Fruit fly (Drosophila melanogaster) whole organism, wandering third instar larva: ENCODE data around the gene Ir75d.

Experiments used
- Hnf4 ChIP-seq: fragments of 200-800 bp; sonication (Bioruptor generic); optimal IDR thresholded peaks from 2 replicates; lab custom pipeline; 2016; ENCODE audit warnings: missing biosample characterization, mild to moderate bottlenecking, missing genetic modification characterization
- Mio ChIP-seq: sonication (Bioruptor generic); optimal IDR thresholded peaks from 2 replicates; lab custom pipeline; 2016; ENCODE audit warnings: missing biosample characterization, missing genetic modification characterization
- Myc ChIP-seq: fragments of >200 bp; optimal IDR thresholded peaks from 2 replicates; lab custom pipeline; 2017
- N ChIP-seq: fragments of >200 bp; optimal IDR thresholded peaks from 2 replicates; lab custom pipeline; 2018; ENCODE audit warnings: missing biosample characterization, missing external identifiers, missing genetic modification characterization
- OdsH ChIP-seq: fragments of 200-800 bp; sonication (Bioruptor generic); optimal IDR thresholded peaks from 2 replicates; lab custom pipeline; 2016; ENCODE audit warnings: missing biosample characterization, mild to moderate bottlenecking, missing genetic modification characterization
- Sp1 ChIP-seq: fragments of 200-800 bp; sonication (Bioruptor generic); optimal IDR thresholded peaks from 3 replicates; lab custom pipeline; 2019; ENCODE audit warnings: missing biosample characterization, mild to moderate bottlenecking, missing genetic modification characterization, moderate library complexity
- dmrt93B ChIP-seq: fragments of 200-800 bp; sonication (Bioruptor generic); optimal IDR thresholded peaks from 2 replicates; lab custom pipeline; 2018; ENCODE audit warnings: missing biosample characterization, mild to moderate bottlenecking, missing genetic modification characterization
- fru ChIP-seq: fragments of 200-800 bp; sonication (Bioruptor generic); optimal IDR thresholded peaks from 3 replicates; lab custom pipeline; 2016; ENCODE audit warnings: missing biosample characterization, mild to moderate bottlenecking, missing genetic modification characterization
- h ChIP-seq: fragments of 200-800 bp; sonication (Bioruptor generic); optimal IDR thresholded peaks from 3 replicates; lab custom pipeline; 2016; ENCODE audit warnings: missing biosample characterization, mild to moderate bottlenecking, missing genetic modification characterization
- pan ChIP-seq: fragments of >200 bp; optimal IDR thresholded peaks from 2 replicates; lab custom pipeline; 2017
- sage ChIP-seq: fragments of 200-800 bp; sonication (Bioruptor generic); optimal IDR thresholded peaks from 2 replicates; lab custom pipeline; 2016; ENCODE audit warnings: missing biosample characterization, mild to moderate bottlenecking, missing genetic modification characterization
- sv ChIP-seq: fragments of 200-800 bp; sonication (Bioruptor generic); optimal IDR thresholded peaks from 3 replicates; lab custom pipeline; 2016; ENCODE audit warnings: missing biosample characterization, missing genetic modification characterization

DNA sequence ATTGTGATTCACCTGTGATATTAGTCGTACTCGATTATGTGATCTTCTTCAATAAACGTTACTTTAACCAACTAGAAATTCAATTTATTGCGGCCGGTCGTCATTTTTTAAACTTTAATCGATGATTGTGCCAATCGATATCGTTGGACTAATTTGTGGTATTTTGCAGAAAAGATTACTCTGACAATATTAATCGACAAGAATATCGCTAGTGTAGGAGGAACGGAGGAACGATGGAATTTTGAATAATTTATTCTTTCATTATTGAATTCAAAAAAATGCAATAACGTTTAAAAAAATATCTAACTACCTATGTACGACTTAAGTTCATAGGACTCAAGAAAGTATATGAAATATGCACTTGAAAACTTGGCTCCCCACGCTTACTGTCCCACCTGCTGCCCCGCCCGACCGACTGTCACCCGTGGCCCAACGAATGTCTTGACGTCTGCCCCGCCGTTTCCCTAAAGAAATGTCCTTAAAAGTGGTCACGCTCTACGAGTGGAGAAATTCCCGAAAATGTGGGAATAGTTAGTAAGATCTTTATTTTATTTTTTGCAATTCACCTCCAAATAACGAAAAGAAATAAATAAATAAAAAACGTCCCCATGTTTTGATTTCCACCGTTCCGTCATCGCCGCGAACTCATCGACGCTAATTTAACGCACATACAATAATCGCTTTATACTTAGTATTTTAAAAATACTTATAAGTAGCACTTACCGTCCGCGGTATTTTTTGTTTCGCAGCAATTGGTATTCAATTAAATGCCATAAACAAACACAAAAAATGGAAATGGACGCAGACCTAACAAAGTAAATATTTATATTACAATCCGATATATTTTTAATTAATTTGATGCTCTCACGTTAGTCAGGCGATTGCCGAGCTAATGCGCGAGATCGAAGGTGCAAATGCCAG, 45.3 kb downstream of the Ir75d start, which contains the start of gene CG14074:
- TF ChIP-seq OdsH (GFP tag; lab: Kevin White, UChicago) (no peak), h (GFP tag; lab: Kevin White, UChicago) (no peak), Hnf4 (no peak), fru (GFP tag; lab: Kevin White, UChicago) (no peak), dmrt93B (GFP tag; lab: Kevin White, UChicago) (no peak), sv (no peak), Mio (GFP tag; lab: Kevin White, UChicago) (no peak), N (GFP tag; lab: Kevin White, UChicago) (no peak), pan (lab: Kevin White, UChicago) (no peak), sage (peak; percentile 64), Sp1 (GFP tag; lab: Kevin White, UChicago) (no peak), Myc (lab: Kevin White, UChicago) (no peak)
